7 worm cellular contexts compared by ENCODE assay signal in genomic region chrV:19533480-19533879, ce11.
TF ChIP-seq lines count a peak whose summit lies in the region.

No protein-coding gene starts in this region.

TF ChIP-seq in whole organism, L1 larva, 84 proteins besides CTCF, POLR2A, EP300 and RAD21 (continues in another document):
- TF ChIP-seq ceh-90 (tag; optimal IDR thresholded peaks at IDR 0.05; lab: Kevin White, UChicago): no peak
- TF ChIP-seq lsy-2 (tag; optimal IDR thresholded peaks at IDR 0.05; lab: Kevin White, UChicago): peak in 1 of 2 experiments; percentile 15
- no peak for TF ChIP-seq hpl-2 (GFP tag; optimal IDR thresholded peaks at IDR 0.05; lab: Kevin White, UChicago)
- TF ChIP-seq mep-1 (tag; optimal IDR thresholded peaks at IDR 0.05; lab: Kevin White, UChicago): no peak
- TF ChIP-seq rnt-1 (tag; optimal IDR thresholded peaks at IDR 0.05; lab: Kevin White, UChicago): no peak
- peak; percentile 7 for TF ChIP-seq blmp-1 (tag; optimal IDR thresholded peaks at IDR 0.05; lab: Kevin White, UChicago)
- TF ChIP-seq elt-3 (tag; optimal IDR thresholded peaks at IDR 0.05; lab: Kevin White, UChicago): peak in 2 of 6 experiments; percentile 71 to 79
- no peak for TF ChIP-seq ces-1 (GFP tag; optimal IDR thresholded peaks at IDR 0.05; lab: Kevin White, UChicago)
- no peak for TF ChIP-seq mab-9 (GFP tag; IDR thresholded peaks at IDR 0.05; lab: Robert Waterston, UW)
- no peak for TF ChIP-seq pax-3 (tag; optimal IDR thresholded peaks at IDR 0.05; lab: Kevin White, UChicago)
- no peak for TF ChIP-seq egl-27 (tag; optimal IDR thresholded peaks at IDR 0.05; lab: Kevin White, UChicago)
- TF ChIP-seq skn-1 (tag; optimal IDR thresholded peaks at IDR 0.05; lab: Kevin White, UChicago): no peak
- peak in 1 of 2 experiments; percentile 30 for TF ChIP-seq lin-35 (GFP tag; optimal IDR thresholded peaks at IDR 0.05; lab: Kevin White, UChicago)

TF ChIP-seq in whole organism, L2 larva, 48 proteins besides CTCF, POLR2A, EP300 and RAD21:
- TF ChIP-seq gmeb-1 (tag; optimal IDR thresholded peaks at IDR 0.05; lab: Kevin White, UChicago) (peak; percentile 53), blmp-1 (tag; optimal IDR thresholded peaks at IDR 0.05; lab: Kevin White, UChicago; ENCODE audit: insufficient read depth) (peak; percentile 38), fos-1 (tag; optimal IDR thresholded peaks at IDR 0.05; lab: Kevin White, UChicago) (peak; percentile 75), lsy-2 (tag; optimal IDR thresholded peaks at IDR 0.05; lab: Kevin White, UChicago) (no peak), sma-3 (GFP tag; optimal IDR thresholded peaks at IDR 0.05; lab: Kevin White, UChicago) (peak; percentile 40), nhr-21 (tag; optimal IDR thresholded peaks at IDR 0.05; lab: Kevin White, UChicago) (no peak), crh-2 (tag; optimal IDR thresholded peaks at IDR 0.05; lab: Kevin White, UChicago) (peak; percentile 69)

TF ChIP-seq in whole organism, L3 larva, 47 proteins besides CTCF, POLR2A, EP300 and RAD21 (continues in another document):
- TF ChIP-seq mml-1 (tag; optimal IDR thresholded peaks at IDR 0.05; lab: Kevin White, UChicago) (no peak), fkh-10 (GFP tag; optimal IDR thresholded peaks at IDR 0.05; lab: Kevin White, UChicago) (no peak), nhr-23 (tag; optimal IDR thresholded peaks at IDR 0.05; lab: Kevin White, UChicago) (no peak), aly-2 (tag; optimal IDR thresholded peaks at IDR 0.05; lab: Kevin White, UChicago) (no peak), skn-1 (tag; optimal IDR thresholded peaks at IDR 0.05; lab: Kevin White, UChicago) (peak; percentile 21), nhr-11 (tag; optimal IDR thresholded peaks at IDR 0.05; lab: Kevin White, UChicago) (no peak), pha-4 (tag; optimal IDR thresholded peaks at IDR 0.05; lab: Kevin White, UChicago) (peak; percentile 38), ceh-82 (tag; optimal IDR thresholded peaks at IDR 0.05; lab: Kevin White, UChicago) (no peak), nhr-67 (tag; optimal IDR thresholded peaks at IDR 0.05; lab: Kevin White, UChicago) (no peak), nhr-77 (tag; optimal IDR thresholded peaks at IDR 0.05; lab: Kevin White, UChicago) (no peak), nhr-43 (tag; optimal IDR thresholded peaks at IDR 0.05; lab: Kevin White, UChicago; ENCODE audit: poor library complexity, severe bottlenecking) (no peak), hmg-11 (tag; optimal IDR thresholded peaks at IDR 0.05; lab: Kevin White, UChicago) (no peak), egl-5 (tag; optimal IDR thresholded peaks at IDR 0.05; lab: Kevin White, UChicago) (no peak), eor-1 (tag; optimal IDR thresholded peaks at IDR 0.05; lab: Kevin White, UChicago) (no peak), lin-15B (tag; optimal IDR thresholded peaks at IDR 0.05; lab: Kevin White, UChicago) (no peak)

TF ChIP-seq in whole organism, L4 larva, 104 proteins besides CTCF, POLR2A, EP300 and RAD21 (continues in another document):
- TF ChIP-seq php-3 (GFP tag; IDR thresholded peaks at IDR 0.05; lab: Robert Waterston, UW) (peak; percentile 80), lin-13 (GFP tag; optimal IDR thresholded peaks at IDR 0.05; lab: Kevin White, UChicago) (no peak), lin-38 (GFP tag; IDR thresholded peaks at IDR 0.05; lab: Robert Waterston, UW) (no peak), pqm-1 (tag; optimal IDR thresholded peaks at IDR 0.05; lab: Kevin White, UChicago) (peak; percentile 12), tra-1 (GFP tag; IDR thresholded peaks at IDR 0.05; lab: Robert Waterston, UW) (peak; percentile 82), hlh-11 (tag; optimal IDR thresholded peaks at IDR 0.05; lab: Kevin White, UChicago) (peak; percentile 75), nhr-48 (tag; optimal IDR thresholded peaks at IDR 0.05; lab: Kevin White, UChicago) (peak; percentile 59), dmd-6 (GFP tag; IDR thresholded peaks at IDR 0.05; lab: Robert Waterston, UW) (peak; percentile 88), lsy-2 (tag; optimal IDR thresholded peaks at IDR 0.05; lab: Kevin White, UChicago) (peak in 1 of 2 experiments; percentile 7), nhr-102 (tag; optimal IDR thresholded peaks at IDR 0.05; lab: Kevin White, UChicago) (peak; percentile 37), unc-62 (GFP tag; optimal IDR thresholded peaks at IDR 0.05 in 1 of 2; lab: Kevin White, UChicago) (peak in 1 of 2 experiments; percentile 21), unc-62 (tag; optimal IDR thresholded peaks at IDR 0.05; lab: Kevin White, UChicago) (no peak), nhr-28 (tag; optimal IDR thresholded peaks at IDR 0.05; lab: Kevin White, UChicago) (peak; percentile 56), lin-1 (GFP tag; IDR thresholded peaks at IDR 0.05; lab: Robert Waterston, UW) (0 out of 2 replicates have a peak, but pooled peaks have one; percentile 41), rbr-2 (tag; optimal IDR thresholded peaks at IDR 0.05; lab: Kevin White, UChicago) (no peak)

TF ChIP-seq in whole organism, late embryonic, 69 proteins besides CTCF, POLR2A, EP300 and RAD21:
- TF ChIP-seq ceh-45 (GFP tag; IDR thresholded peaks at IDR 0.05; lab: Robert Waterston, UW): no peak
- TF ChIP-seq elt-2 (tag; optimal IDR thresholded peaks at IDR 0.05; lab: Kevin White, UChicago): peak; percentile 86

TF ChIP-seq in whole organism, mixed stage, embryonic, 35 proteins besides CTCF, POLR2A, EP300 and RAD21:
- TF ChIP-seq zip-8 (tag; optimal IDR thresholded peaks at IDR 0.05; lab: Kevin White, UChicago) (peak; percentile 31), nhr-237 (tag; optimal IDR thresholded peaks at IDR 0.05; lab: Kevin White, UChicago) (no peak)

TF ChIP-seq in whole organism, young adult, 124 proteins besides CTCF, POLR2A, EP300 and RAD21:
- TF ChIP-seq lin-40 (tag; optimal IDR thresholded peaks at IDR 0.05; lab: Kevin White, UChicago) (peak; percentile 40), ztf-26 (tag; optimal IDR thresholded peaks at IDR 0.05; lab: Kevin White, UChicago) (no peak), Y53G8AR.9 (GFP tag; conservative IDR thresholded peaks at IDR 0.05; lab: Robert Waterston, UW) (no peak), let-526 (GFP tag; IDR thresholded peaks at IDR 0.05; lab: Robert Waterston, UW) (no peak), atf-7 (tag; optimal IDR thresholded peaks at IDR 0.05; lab: Kevin White, UChicago) (peak; percentile 86), hmg-1.2 (GFP tag; IDR thresholded peaks at IDR 0.05; lab: Robert Waterston, UW) (peak; percentile 53), ama-1 (optimal IDR thresholded peaks at IDR 0.05; lab: Kevin White, UChicago) (no peak), ama-1 (GFP tag; optimal IDR thresholded peaks at IDR 0.05; lab: Kevin White, UChicago) (no peak), nhr-80 (tag; optimal IDR thresholded peaks at IDR 0.05; lab: Kevin White, UChicago) (peak; percentile 51), let-607 (tag; optimal IDR thresholded peaks at IDR 0.05; lab: Kevin White, UChicago) (peak in 1 of 2 experiments; percentile 9)
